Fruit fly (Drosophila melanogaster) whole organism, embryonic: ENCODE measurements around the gene CG31897.

Source experiments
- Bgb ChIP-seq: fragments of 200-800 bp; sonication (Bioruptor generic); IDR thresholded peaks from 2 replicates; pipeline ENCODE4 v1.3.6; 2022; ENCODE audit warnings: missing biosample characterization, missing genetic modification characterization; ENCODE audit not compliant: partially characterized antibody
- BtbVII ChIP-seq: fragments of 200-800 bp; sonication (Bioruptor generic); optimal IDR thresholded peaks from 3 replicates; lab custom pipeline; 2017; ENCODE audit warnings: missing biosample characterization, mild to moderate bottlenecking, missing genetic modification characterization
- CG10209 ChIP-seq: fragments of 200-800 bp; sonication (Bioruptor generic); optimal IDR thresholded peaks from 3 replicates; lab custom pipeline; 2017; ENCODE audit warnings: missing biosample characterization, mild to moderate bottlenecking, missing genetic modification characterization, missing genetic modification reagents
- CG10565 ChIP-seq: fragments of 200-800 bp; sonication (Bioruptor generic); optimal IDR thresholded peaks from 3 replicates; lab custom pipeline; 2016; ENCODE audit warnings: missing biosample characterization, mild to moderate bottlenecking, missing genetic modification characterization
- CG10979 ChIP-seq: fragments of 200-800 bp; sonication (Bioruptor generic); optimal IDR thresholded peaks from 2 replicates; lab custom pipeline; 2018; ENCODE audit warnings: missing biosample characterization, mild to moderate bottlenecking, missing genetic modification characterization, moderate library complexity
- CG11085 ChIP-seq: fragments of 200-800 bp; sonication (Bioruptor generic); IDR thresholded peaks from 2 replicates; pipeline ENCODE4 v1.3.6; 2022; ENCODE audit warnings: missing biosample characterization, missing genetic modification characterization
- CG12071 ChIP-seq: fragments of 200-800 bp; sonication (Bioruptor generic); optimal IDR thresholded peaks from 3 replicates; lab custom pipeline; 2018; ENCODE audit warnings: missing biosample characterization, mild to moderate bottlenecking, missing genetic modification characterization
- CG18764 ChIP-seq: fragments of 200-800 bp; sonication (Bioruptor generic); optimal IDR thresholded peaks from 3 replicates; lab custom pipeline; 2016; ENCODE audit warnings: missing biosample characterization, missing genetic modification characterization
- CG2678 ChIP-seq: fragments of 200-800 bp; sonication (Bioruptor generic); optimal IDR thresholded peaks from 3 replicates; lab custom pipeline; 2019; ENCODE audit warnings: missing biosample characterization, mild to moderate bottlenecking, missing genetic modification characterization, moderate library complexity
- CG3726 ChIP-seq: fragments of 200-800 bp; sonication (Bioruptor generic); IDR thresholded peaks from 3 replicates; pipeline ENCODE4, ENCODE4 v1.3.6; 2022; ENCODE audit warnings: missing biosample characterization, missing genetic modification characterization
- CG3838 ChIP-seq: fragments of 200-800 bp; sonication (Bioruptor generic); optimal IDR thresholded peaks from 3 replicates; lab custom pipeline; 2016; ENCODE audit warnings: missing biosample characterization, missing genetic modification characterization
- CG4854 ChIP-seq: fragments of 200-800 bp; sonication (Bioruptor generic); optimal IDR thresholded peaks from 2 replicates; lab custom pipeline; 2016; ENCODE audit warnings: missing biosample characterization, missing genetic modification characterization, inconsistent platforms
- CG5953 ChIP-seq: fragments of 200-800 bp; sonication (Bioruptor generic); IDR thresholded peaks from 2 replicates; pipeline ENCODE4 v1.3.6; 2022; ENCODE audit warnings: missing biosample characterization, missing genetic modification characterization
- CG6254 ChIP-seq: fragments of 200-800 bp; sonication (Bioruptor generic); optimal IDR thresholded peaks from 3 replicates; lab custom pipeline; 2017; ENCODE audit warnings: mild to moderate bottlenecking, missing biosample characterization, missing genetic modification reagents, missing genetic modification characterization
- CG6765 ChIP-seq: fragments of 200-800 bp; sonication (Bioruptor generic); optimal IDR thresholded peaks from 3 replicates; lab custom pipeline; 2017; ENCODE audit warnings: missing biosample characterization, mild to moderate bottlenecking, missing genetic modification characterization
- CG6854 ChIP-seq: fragments of 200-800 bp; sonication (Bioruptor generic); optimal IDR thresholded peaks from 3 replicates; lab custom pipeline; 2017; ENCODE audit warnings: missing biosample characterization, mild to moderate bottlenecking, missing genetic modification characterization
- CG7987 ChIP-seq: fragments of 200-800 bp; sonication (Bioruptor generic); optimal IDR thresholded peaks from 2 replicates; lab custom pipeline; 2018; ENCODE audit warnings: missing biosample characterization, mild to moderate bottlenecking, missing genetic modification characterization, moderate library complexity
- CG8290 ChIP-seq, 3 experiments: fragments of 200-800 bp; sonication (Bioruptor generic); optimal IDR thresholded peaks; 2 replicates each; lab custom pipeline; 2016 to 2019; ENCODE audit warnings: missing biosample characterization in 3 of 3, missing genetic modification characterization in 3 of 3, mild to moderate bottlenecking in 2 of 3, moderate library complexity in 1 of 3
- CG8388 ChIP-seq: fragments of 200-800 bp; sonication (Bioruptor generic); optimal IDR thresholded peaks from 2 replicates; lab custom pipeline; 2019; ENCODE audit warnings: missing biosample characterization, mild to moderate bottlenecking, missing genetic modification characterization, moderate library complexity
- CG8478 ChIP-seq: fragments of >200 bp; optimal IDR thresholded peaks from 2 replicates; lab custom pipeline; 2018
- CG9215 ChIP-seq: fragments of 200-800 bp; sonication (Bioruptor generic); IDR thresholded peaks from 2 replicates; pipeline ENCODE4 v1.3.6; 2022; ENCODE audit warnings: missing biosample characterization, missing genetic modification characterization
- Chrac-16 ChIP-seq: fragments of 200-800 bp; sonication (Bioruptor generic); optimal IDR thresholded peaks from 3 replicates; lab custom pipeline; 2016; ENCODE audit warnings: missing biosample characterization, missing genetic modification characterization
- Dbx ChIP-seq: fragments of 200-800 bp; sonication (Bioruptor generic); IDR thresholded peaks from 3 replicates; pipeline ENCODE4 v1.3.6; 2022; ENCODE audit warnings: missing biosample characterization, missing genetic modification characterization
- HmgD ChIP-seq: fragments of 200-800 bp; sonication (Bioruptor generic); optimal IDR thresholded peaks from 3 replicates; lab custom pipeline; 2016; ENCODE audit warnings: missing biosample characterization, missing genetic modification characterization
- Kr ChIP-seq: fragments of 200-800 bp; sonication (Bioruptor generic); optimal IDR thresholded peaks from 2 replicates; lab custom pipeline; 2017; ENCODE audit warnings: missing biosample characterization, mild to moderate bottlenecking, missing genetic modification characterization
- Mes4 ChIP-seq: fragments of 200-800 bp; sonication (Bioruptor generic); optimal IDR thresholded peaks from 2 replicates; lab custom pipeline; 2016; ENCODE audit warnings: missing biosample characterization, missing genetic modification characterization
- NC2β ChIP-seq: fragments of 200-800 bp; sonication (Bioruptor generic); optimal IDR thresholded peaks from 2 replicates; lab custom pipeline; 2016; ENCODE audit warnings: missing biosample characterization, missing genetic modification characterization
- Oaz ChIP-seq: fragments of 200-800 bp; sonication (Bioruptor generic); IDR thresholded peaks from 2 replicates; pipeline ENCODE4 v1.3.6; 2022; ENCODE audit warnings: missing biosample characterization, missing genetic modification characterization
- Tbp ChIP-seq: fragments of >200 bp; optimal IDR thresholded peaks from 2 replicates; lab custom pipeline; 2018; ENCODE audit warnings: missing biosample characterization, missing genetic modification characterization
- Trl ChIP-seq, 3 experiments: fragments of >200 bp in 2 of 3; fragments of 200-800 bp in 1 of 3; sonication (Bioruptor generic) in 1 of 3; optimal IDR thresholded peaks; 2 replicates in 1 of 3; 3 replicates in 2 of 3; lab custom pipeline; 2016 to 2017; ENCODE audit warnings: missing biosample characterization in 1 of 3, missing genetic modification characterization in 1 of 3
- cwo ChIP-seq: fragments of 200-800 bp; sonication (Bioruptor generic); optimal IDR thresholded peaks from 3 replicates; lab custom pipeline; 2017; ENCODE audit warnings: missing biosample characterization, missing genetic modification characterization, mild to moderate bottlenecking, moderate library complexity, missing genetic modification reagents
- danr ChIP-seq: fragments of 200-800 bp; sonication (Bioruptor generic); IDR thresholded peaks from 2 replicates; pipeline ENCODE4 v1.3.6; 2022; ENCODE audit warnings: missing biosample characterization, missing genetic modification characterization
- dimm ChIP-seq: fragments of 200-800 bp; sonication (Bioruptor generic); IDR thresholded peaks from 2 replicates; pipeline ENCODE4 v1.3.6; 2022; ENCODE audit warnings: missing biosample characterization, missing genetic modification characterization
- eyg ChIP-seq: fragments of 200-800 bp; sonication (Bioruptor generic); optimal IDR thresholded peaks from 3 replicates; lab custom pipeline; 2016; ENCODE audit warnings: missing biosample characterization, missing genetic modification characterization
- fd64A ChIP-seq: fragments of 200-800 bp; sonication (Bioruptor generic); optimal IDR thresholded peaks from 3 replicates; lab custom pipeline; 2018; ENCODE audit warnings: missing biosample characterization, mild to moderate bottlenecking, missing genetic modification characterization
- gt ChIP-seq: fragments of 200-800 bp; sonication (Bioruptor generic); IDR thresholded peaks from 2 replicates; pipeline ENCODE4 v1.3.6; 2022; ENCODE audit warnings: missing biosample characterization, missing genetic modification characterization
- her ChIP-seq: fragments of 200-800 bp; sonication (Bioruptor generic); optimal IDR thresholded peaks from 2 replicates; lab custom pipeline; 2016; ENCODE audit warnings: missing biosample characterization, missing genetic modification characterization
- kay ChIP-seq: fragments of 200-800 bp; sonication (Bioruptor generic); optimal IDR thresholded peaks from 2 replicates; lab custom pipeline; 2016; ENCODE audit warnings: missing biosample characterization, missing genetic modification characterization
- ken ChIP-seq: fragments of 200-800 bp; sonication (Bioruptor generic); IDR thresholded peaks from 3 replicates; pipeline ENCODE4 v1.3.6; 2022; ENCODE audit warnings: missing biosample characterization, missing genetic modification characterization
- klu ChIP-seq: fragments of 200-800 bp; sonication (Bioruptor generic); IDR thresholded peaks from 2 replicates; pipeline ENCODE4 v1.3.6; 2022; ENCODE audit warnings: missing biosample characterization, missing genetic modification characterization
- mam ChIP-seq: fragments of 200-800 bp; sonication (Bioruptor generic); optimal IDR thresholded peaks from 3 replicates; lab custom pipeline; 2016; ENCODE audit warnings: missing biosample characterization, missing genetic modification characterization
- mirr ChIP-seq: fragments of 200-800 bp; sonication (Bioruptor generic); optimal IDR thresholded peaks from 3 replicates; lab custom pipeline; 2018; ENCODE audit warnings: missing biosample characterization, mild to moderate bottlenecking, missing genetic modification characterization
- nmo ChIP-seq: fragments of 200-800 bp; sonication (Bioruptor generic); optimal IDR thresholded peaks from 2 replicates; lab custom pipeline; 2018; ENCODE audit warnings: missing biosample characterization, mild to moderate bottlenecking, missing genetic modification characterization, moderate library complexity
- sens ChIP-seq: fragments of 200-800 bp; sonication (Bioruptor generic); peaks from one replicate; lab custom pipeline; 2016; ENCODE audit warnings: missing biosample characterization, missing genetic modification characterization
- unc-4 ChIP-seq: fragments of 200-800 bp; sonication (Bioruptor generic); IDR thresholded peaks from 2 replicates; pipeline ENCODE4 v1.3.6; 2022; ENCODE audit warnings: missing biosample characterization, missing genetic modification characterization; ENCODE audit not compliant: partially characterized antibody
- wdn ChIP-seq: fragments of 200-800 bp; sonication (Bioruptor generic); IDR thresholded peaks from 2 replicates; pipeline ENCODE4 v1.3.6; 2022; ENCODE audit warnings: missing biosample characterization, missing genetic modification characterization
- zen2 ChIP-seq: fragments of 200-800 bp; sonication (Bioruptor generic); IDR thresholded peaks from 3 replicates; pipeline ENCODE4 v1.3.6; 2022; ENCODE audit warnings: missing biosample characterization, missing genetic modification characterization; ENCODE audit not compliant: partially characterized antibody
- zfh1 ChIP-seq: fragments of 200-800 bp; sonication (Bioruptor generic); IDR thresholded peaks from 3 replicates; pipeline ENCODE4 v1.3.6; 2022; ENCODE audit warnings: missing biosample characterization, missing genetic modification characterization

The CG31897 gene

dm6 chr2L:8403286-8404270, 38.7 kb upstream of the CG31897 start, which contains the start of gene emb (continued):
- peak; percentile 93 for TF ChIP-seq zen2 (GFP tag; lab: Robert Waterston, UW)
- no peak for TF ChIP-seq cwo
- no peak for TF ChIP-seq Oaz (GFP tag; lab: Robert Waterston, UW)
- 0 out of 3 replicates have a peak, but pooled peaks have one; percentile 57 for TF ChIP-seq Dbx (GFP tag; lab: Robert Waterston, UW)
- peak; percentile 62 for TF ChIP-seq mam (GFP tag; lab: Kevin White, UChicago)
- peak; percentile 47 for TF ChIP-seq NC2β (GFP tag; lab: Kevin White, UChicago)
- peak; percentile 57 for TF ChIP-seq CG7987
- TF ChIP-seq CG6254 (GFP tag; lab: Kevin White, UChicago), result no peak
- TF ChIP-seq CG6765 (GFP tag; lab: Kevin White, UChicago), result no peak
- no peak for TF ChIP-seq CG11085 (GFP tag; lab: Robert Waterston, UW)
- TF ChIP-seq dimm (GFP tag; lab: Robert Waterston, UW), result no peak
- TF ChIP-seq klu (GFP tag; lab: Robert Waterston, UW), result no peak
- no peak for TF ChIP-seq kay
- no peak for TF ChIP-seq CG10565
- TF ChIP-seq HmgD (GFP tag; lab: Kevin White, UChicago), result peak; percentile 90
- no peak for TF ChIP-seq CG2678 (tag; lab: Kevin White, UChicago)
- no peak for TF ChIP-seq mirr (GFP tag; lab: Kevin White, UChicago)
- TF ChIP-seq CG3838 (GFP tag; lab: Kevin White, UChicago), result peak; percentile 11
- TF ChIP-seq wdn (GFP tag; lab: Robert Waterston, UW), result no peak
- TF ChIP-seq CG4854, result peak; percentile 43
- TF ChIP-seq zfh1 (GFP tag; lab: Robert Waterston, UW), result peak; percentile 36; the same call in 1 of the 3 replicates
- peak; percentile 97 for TF ChIP-seq Bgb
- peak; percentile 29 for TF ChIP-seq CG18764 (GFP tag; lab: Kevin White, UChicago)
- TF ChIP-seq CG6854 (GFP tag; lab: Kevin White, UChicago), result no peak
- peak; percentile 87 for TF ChIP-seq unc-4 (GFP tag; lab: Robert Waterston, UW)
- no peak for TF ChIP-seq Kr
- no peak for TF ChIP-seq danr (GFP tag; lab: Robert Waterston, UW)
- peak; percentile 95 for TF ChIP-seq CG8290 (GFP tag; optimal IDR thresholded peaks at IDR 0.05; lab: Kevin White, UChicago)
- TF ChIP-seq CG8290 (tag; optimal IDR thresholded peaks at IDR 0.05; lab: Kevin White, UChicago), result peak in 1 of 2 experiments; percentile 93
- TF ChIP-seq CG9215, result peak; percentile 17; the same call in 1 of the 2 replicates
- peak; percentile 29 for TF ChIP-seq eyg
- TF ChIP-seq CG10209 (GFP tag; lab: Kevin White, UChicago), result peak; percentile 13
- TF ChIP-seq Chrac-16 (GFP tag; lab: Kevin White, UChicago), result peak; percentile 56
- TF ChIP-seq Trl (optimal IDR thresholded peaks at IDR 0.05; lab: Kevin White, UChicago), result no peak
- TF ChIP-seq Trl (GFP tag; optimal IDR thresholded peaks at IDR 0.05; lab: Kevin White, UChicago), result peak; percentile 50
- TF ChIP-seq her (GFP tag; lab: Kevin White, UChicago), result peak; percentile 38
- peak; percentile 77 for TF ChIP-seq nmo (GFP tag; lab: Kevin White, UChicago)
- TF ChIP-seq CG8478 (lab: Kevin White, UChicago), result peak; percentile 85
- TF ChIP-seq Mes4, result peak; percentile 40
- no peak for TF ChIP-seq Tbp (GFP tag; lab: Kevin White, UChicago)
- TF ChIP-seq BtbVII (GFP tag; lab: Kevin White, UChicago), result no peak
- TF ChIP-seq ken (GFP tag; lab: Robert Waterston, UW), result no peak
- no peak for TF ChIP-seq CG12071 (GFP tag; lab: Kevin White, UChicago)
- TF ChIP-seq CG5953 (GFP tag; lab: Robert Waterston, UW), result no peak
- TF ChIP-seq gt, result no peak
- peak; percentile 4 for TF ChIP-seq CG8388 (GFP tag; lab: Kevin White, UChicago)
- peak; percentile 11 for TF ChIP-seq CG10979 (tag; lab: Kevin White, UChicago)
- no peak for TF ChIP-seq CG3726 (GFP tag; lab: Robert Waterston, UW)
- peak; percentile 88 for TF ChIP-seq sens (GFP tag; lab: Kevin White, UChicago)
- TF ChIP-seq fd64A (GFP tag; lab: Kevin White, UChicago), result peak; percentile 2
